Fruit fly (Drosophila melanogaster) whole organism, adult: ENCODE measurements around the gene CG14854.

Experiments
- CG12768 ChIP-seq: fragments of 200-800 bp; sonication (Bioruptor generic); optimal IDR thresholded peaks from 2 replicates; lab custom pipeline; 2017; ENCODE audit warnings: missing biosample characterization, missing genetic modification characterization, mild to moderate bottlenecking, moderate library complexity, missing genetic modification reagents
- CG14711 ChIP-seq: fragments of 200-800 bp; sonication (Bioruptor generic); optimal IDR thresholded peaks from 2 replicates; lab custom pipeline; 2018; ENCODE audit warnings: missing biosample characterization, mild to moderate bottlenecking, missing genetic modification characterization, moderate library complexity
- CG7045 ChIP-seq: fragments of 200-800 bp; sonication (Bioruptor generic); optimal IDR thresholded peaks from 2 replicates; lab custom pipeline; 2017; ENCODE audit warnings: missing biosample characterization, mild to moderate bottlenecking, missing genetic modification characterization
- CG7101 ChIP-seq: fragments of 200-800 bp; sonication (Bioruptor generic); optimal IDR thresholded peaks from 2 replicates; lab custom pipeline; 2018; ENCODE audit warnings: missing biosample characterization, mild to moderate bottlenecking, missing genetic modification characterization, moderate library complexity
- Clk ChIP-seq: fragments of 200-800 bp; sonication (Bioruptor generic); optimal IDR thresholded peaks from 2 replicates; lab custom pipeline; 2017; ENCODE audit warnings: missing biosample characterization, missing genetic modification characterization
- Crg-1 ChIP-seq: fragments of 200-800 bp; sonication (Bioruptor generic); optimal IDR thresholded peaks from 2 replicates; lab custom pipeline; 2016; ENCODE audit warnings: missing biosample characterization, missing genetic modification characterization
- Mnt ChIP-seq: fragments of 200-800 bp; sonication (Bioruptor generic); optimal IDR thresholded peaks from 2 replicates; lab custom pipeline; 2016; ENCODE audit warnings: missing biosample characterization, mild to moderate bottlenecking, missing genetic modification characterization
- bab1 ChIP-seq: fragments of 200-800 bp; sonication (Bioruptor generic); optimal IDR thresholded peaks from 3 replicates; lab custom pipeline; 2019; ENCODE audit warnings: missing biosample characterization, mild to moderate bottlenecking, missing genetic modification characterization, moderate library complexity
- cnc ChIP-seq, 2 experiments: fragments of >200 bp; optimal IDR thresholded peaks; 2 replicates each; lab custom pipeline; 2017
- kay ChIP-seq: fragments of 200-800 bp; sonication (Bioruptor generic); peaks from one replicate; lab custom pipeline; 2016; ENCODE audit warnings: missing biosample characterization, missing genetic modification characterization, borderline replicate concordance
- pad ChIP-seq: fragments of 200-800 bp; sonication (Bioruptor generic); optimal IDR thresholded peaks from 3 replicates; lab custom pipeline; 2017; ENCODE audit warnings: missing biosample characterization, missing genetic modification characterization, mild to moderate bottlenecking, moderate library complexity, missing genetic modification reagents
- tj ChIP-seq: fragments of 200-800 bp; sonication (Bioruptor generic); optimal IDR thresholded peaks from 3 replicates; lab custom pipeline; 2017; ENCODE audit warnings: missing biosample characterization, mild to moderate bottlenecking, missing genetic modification characterization, moderate library complexity
- toe ChIP-seq: fragments of 200-800 bp; sonication (Bioruptor generic); optimal IDR thresholded peaks from 2 replicates; lab custom pipeline; 2016; ENCODE audit warnings: missing biosample characterization, missing genetic modification characterization

dm6 chr3R:14580045-14580579 lies 20.3 kb upstream of the CG14854 start:
- peak; percentile 61 for TF ChIP-seq kay
- TF ChIP-seq pad (GFP tag; lab: Kevin White, UChicago) = no peak
- no peak for TF ChIP-seq cnc (optimal IDR thresholded peaks at IDR 0.05; lab: Kevin White, UChicago)
- TF ChIP-seq bab1 (GFP tag; lab: Kevin White, UChicago) = no peak
- TF ChIP-seq CG12768 (GFP tag; lab: Kevin White, UChicago) = no peak
- TF ChIP-seq Clk (GFP tag; lab: Kevin White, UChicago) = no peak
- no peak for TF ChIP-seq CG14711 (tag; lab: Kevin White, UChicago)
- no peak for TF ChIP-seq Mnt (GFP tag; lab: Kevin White, UChicago)
- no peak for TF ChIP-seq toe (GFP tag; lab: Kevin White, UChicago)
- TF ChIP-seq CG7045 (GFP tag; lab: Kevin White, UChicago) = no peak
- TF ChIP-seq CG7101 (tag; lab: Kevin White, UChicago) = no peak
- TF ChIP-seq Crg-1 (GFP tag; lab: Kevin White, UChicago) = no peak
- TF ChIP-seq tj (GFP tag; lab: Kevin White, UChicago) = no peak
